Fruit fly (Drosophila melanogaster) whole organism, wandering third instar larva: ENCODE measurements around the gene CG15747.

Source experiments
- Abd-B ChIP-seq: fragments of >200 bp; optimal IDR thresholded peaks from 2 replicates; lab custom pipeline; 2017; ENCODE audit warnings: missing biosample characterization, missing genetic modification characterization
- CG32264 ChIP-seq: fragments of 200-800 bp; sonication (Bioruptor generic); optimal IDR thresholded peaks from 2 replicates; lab custom pipeline; 2016; ENCODE audit warnings: missing biosample characterization, missing genetic modification characterization
- CG9705 ChIP-seq: fragments of 200-800 bp; sonication (Bioruptor generic); optimal IDR thresholded peaks from 2 replicates; lab custom pipeline; 2018; ENCODE audit warnings: missing biosample characterization, mild to moderate bottlenecking, missing genetic modification characterization
- CrebA ChIP-seq: fragments of 200-800 bp; sonication (Bioruptor generic); optimal IDR thresholded peaks from 2 replicates; lab custom pipeline; 2016; ENCODE audit warnings: missing biosample characterization, mild to moderate bottlenecking, missing genetic modification characterization, borderline replicate concordance
- Dfd ChIP-seq: fragments of >200 bp; optimal IDR thresholded peaks from 2 replicates; lab custom pipeline; 2017; ENCODE audit warnings: missing biosample characterization, missing genetic modification characterization
- Dif ChIP-seq: fragments of 200-275, 200-300 bp; sonication (Bioruptor generic); optimal IDR thresholded peaks from 2 replicates; lab custom pipeline; 2018; ENCODE audit warnings: missing biosample characterization, missing genetic modification characterization; ENCODE audit not compliant: partially characterized antibody
- GATAd ChIP-seq: sonication (Bioruptor generic); optimal IDR thresholded peaks from 2 replicates; lab custom pipeline; 2016; ENCODE audit warnings: missing biosample characterization, missing genetic modification characterization
- HLH106 ChIP-seq: fragments of 200-800 bp; optimal IDR thresholded peaks from 3 replicates; lab custom pipeline; 2019; ENCODE audit warnings: missing biosample characterization, mild to moderate bottlenecking, missing genetic modification characterization, moderate library complexity
- Hnf4 ChIP-seq: fragments of 200-800 bp; sonication (Bioruptor generic); optimal IDR thresholded peaks from 2 replicates; lab custom pipeline; 2016; ENCODE audit warnings: missing biosample characterization, mild to moderate bottlenecking, missing genetic modification characterization
- Hr78 ChIP-seq: fragments of >200 bp; optimal IDR thresholded peaks from 2 replicates; lab custom pipeline; 2017; ENCODE audit warnings: missing biosample characterization, missing genetic modification characterization
- Hr83 ChIP-seq: fragments of 200-300 bp; sonication (Bioruptor generic); optimal IDR thresholded peaks from 2 replicates; lab custom pipeline; 2016; ENCODE audit warnings: missing biosample characterization, mild to moderate bottlenecking, missing genetic modification characterization, moderate library complexity; ENCODE audit not compliant: poor library complexity, severe bottlenecking
- Jra ChIP-seq: sonication (Bioruptor generic); optimal IDR thresholded peaks from 2 replicates; lab custom pipeline; 2016; ENCODE audit warnings: missing biosample characterization, missing genetic modification characterization
- Mio ChIP-seq: sonication (Bioruptor generic); optimal IDR thresholded peaks from 2 replicates; lab custom pipeline; 2016; ENCODE audit warnings: missing biosample characterization, missing genetic modification characterization
- Myc ChIP-seq: fragments of >200 bp; optimal IDR thresholded peaks from 2 replicates; lab custom pipeline; 2017
- N ChIP-seq: fragments of >200 bp; optimal IDR thresholded peaks from 2 replicates; lab custom pipeline; 2018; ENCODE audit warnings: missing biosample characterization, missing external identifiers, missing genetic modification characterization
- OdsH ChIP-seq: fragments of 200-800 bp; sonication (Bioruptor generic); optimal IDR thresholded peaks from 2 replicates; lab custom pipeline; 2016; ENCODE audit warnings: missing biosample characterization, mild to moderate bottlenecking, missing genetic modification characterization
- Rel ChIP-seq, 2 experiments: fragments of 200-800 bp; sonication (Bioruptor generic) in 1 of 2; optimal IDR thresholded peaks; 2 replicates in 1 of 2; 3 replicates in 1 of 2; lab custom pipeline; 2016 to 2019; ENCODE audit warnings: mild to moderate bottlenecking in 2 of 2, missing biosample characterization in 2 of 2, missing genetic modification characterization in 2 of 2, moderate library complexity in 1 of 2
- Sp1 ChIP-seq: fragments of 200-800 bp; sonication (Bioruptor generic); optimal IDR thresholded peaks from 3 replicates; lab custom pipeline; 2019; ENCODE audit warnings: missing biosample characterization, mild to moderate bottlenecking, missing genetic modification characterization, moderate library complexity
- Vsx2 ChIP-seq: fragments of 200-300, 225-300 bp; sonication (Bioruptor generic); optimal IDR thresholded peaks from 2 replicates; lab custom pipeline; 2018; ENCODE audit warnings: missing biosample characterization, missing genetic modification characterization; ENCODE audit not compliant: partially characterized antibody
- br ChIP-seq: fragments of 200-800 bp; sonication (Bioruptor generic); optimal IDR thresholded peaks from 2 replicates; lab custom pipeline; 2016; ENCODE audit warnings: missing biosample characterization, missing genetic modification characterization
- brk ChIP-seq: fragments of 200-800 bp; sonication (Bioruptor generic); optimal IDR thresholded peaks from 2 replicates; lab custom pipeline; 2016; ENCODE audit warnings: missing biosample characterization, mild to moderate bottlenecking, missing genetic modification characterization
- dl ChIP-seq, 2 experiments: fragments of 175-275, 200-275 bp in 1 of 2; fragments of 200-275 bp in 1 of 2; sonication (Bioruptor generic); optimal IDR thresholded peaks; lab custom pipeline; 2018; ENCODE audit warnings: mild to moderate bottlenecking in 2 of 2, missing biosample characterization in 2 of 2, missing genetic modification characterization in 2 of 2, moderate library complexity in 2 of 2; ENCODE audit not compliant: partially characterized antibody in 2 of 2, insufficient read depth in 1 of 2
- dmrt93B ChIP-seq: fragments of 200-800 bp; sonication (Bioruptor generic); optimal IDR thresholded peaks from 2 replicates; lab custom pipeline; 2018; ENCODE audit warnings: missing biosample characterization, mild to moderate bottlenecking, missing genetic modification characterization
- dsf ChIP-seq: sonication (Bioruptor generic); optimal IDR thresholded peaks from 2 replicates; lab custom pipeline; 2016; ENCODE audit warnings: missing biosample characterization, missing genetic modification characterization, borderline replicate concordance
- ey ChIP-seq: fragments of 200-800 bp; sonication (Bioruptor generic); optimal IDR thresholded peaks from 2 replicates; lab custom pipeline; 2016; ENCODE audit warnings: missing biosample characterization, missing genetic modification characterization
- foxo ChIP-seq, 2 experiments: fragments of 200-800 bp; sonication (Bioruptor generic); optimal IDR thresholded peaks; 2 replicates in 1 of 2; 3 replicates in 1 of 2; lab custom pipeline; 2016 to 2017; ENCODE audit warnings: missing biosample characterization in 2 of 2, missing genetic modification characterization in 2 of 2
- fru ChIP-seq: fragments of 200-800 bp; sonication (Bioruptor generic); optimal IDR thresholded peaks from 3 replicates; lab custom pipeline; 2016; ENCODE audit warnings: missing biosample characterization, mild to moderate bottlenecking, missing genetic modification characterization
- h ChIP-seq: fragments of 200-800 bp; sonication (Bioruptor generic); optimal IDR thresholded peaks from 3 replicates; lab custom pipeline; 2016; ENCODE audit warnings: missing biosample characterization, mild to moderate bottlenecking, missing genetic modification characterization
- jim ChIP-seq: fragments of 175-275, 200-325 bp; sonication (Bioruptor generic); optimal IDR thresholded peaks from 2 replicates; lab custom pipeline; 2016; ENCODE audit warnings: missing biosample characterization, mild to moderate bottlenecking, missing genetic modification characterization
- lola ChIP-seq: fragments of >200 bp; optimal IDR thresholded peaks from 2 replicates; lab custom pipeline; 2017; ENCODE audit warnings: missing biosample characterization, missing genetic modification characterization
- pan ChIP-seq: fragments of >200 bp; optimal IDR thresholded peaks from 2 replicates; lab custom pipeline; 2017
- psq ChIP-seq: fragments of 200-800 bp; sonication (Bioruptor generic); optimal IDR thresholded peaks from 3 replicates; lab custom pipeline; 2017; ENCODE audit warnings: missing biosample characterization, mild to moderate bottlenecking, missing genetic modification characterization, moderate library complexity
- rgr ChIP-seq: fragments of 200-800 bp; sonication (Bioruptor generic); optimal IDR thresholded peaks from 3 replicates; lab custom pipeline; 2016; ENCODE audit warnings: missing biosample characterization, mild to moderate bottlenecking, missing genetic modification characterization
- sage ChIP-seq: fragments of 200-800 bp; sonication (Bioruptor generic); optimal IDR thresholded peaks from 2 replicates; lab custom pipeline; 2016; ENCODE audit warnings: missing biosample characterization, mild to moderate bottlenecking, missing genetic modification characterization
- sv ChIP-seq: fragments of 200-800 bp; sonication (Bioruptor generic); optimal IDR thresholded peaks from 3 replicates; lab custom pipeline; 2016; ENCODE audit warnings: missing biosample characterization, missing genetic modification characterization
- tai ChIP-seq: sonication (Bioruptor generic); optimal IDR thresholded peaks from 2 replicates; lab custom pipeline; 2016; ENCODE audit warnings: missing biosample characterization, missing genetic modification characterization
- usp ChIP-seq: fragments of >200 bp; optimal IDR thresholded peaks from 2 replicates; lab custom pipeline; 2017; ENCODE audit warnings: missing biosample characterization, missing genetic modification characterization
- woc ChIP-seq: sonication (Bioruptor generic); optimal IDR thresholded peaks from 2 replicates; lab custom pipeline; 2016; ENCODE audit warnings: missing biosample characterization, mild to moderate bottlenecking, missing genetic modification characterization

CG15747 gene

DNA sequence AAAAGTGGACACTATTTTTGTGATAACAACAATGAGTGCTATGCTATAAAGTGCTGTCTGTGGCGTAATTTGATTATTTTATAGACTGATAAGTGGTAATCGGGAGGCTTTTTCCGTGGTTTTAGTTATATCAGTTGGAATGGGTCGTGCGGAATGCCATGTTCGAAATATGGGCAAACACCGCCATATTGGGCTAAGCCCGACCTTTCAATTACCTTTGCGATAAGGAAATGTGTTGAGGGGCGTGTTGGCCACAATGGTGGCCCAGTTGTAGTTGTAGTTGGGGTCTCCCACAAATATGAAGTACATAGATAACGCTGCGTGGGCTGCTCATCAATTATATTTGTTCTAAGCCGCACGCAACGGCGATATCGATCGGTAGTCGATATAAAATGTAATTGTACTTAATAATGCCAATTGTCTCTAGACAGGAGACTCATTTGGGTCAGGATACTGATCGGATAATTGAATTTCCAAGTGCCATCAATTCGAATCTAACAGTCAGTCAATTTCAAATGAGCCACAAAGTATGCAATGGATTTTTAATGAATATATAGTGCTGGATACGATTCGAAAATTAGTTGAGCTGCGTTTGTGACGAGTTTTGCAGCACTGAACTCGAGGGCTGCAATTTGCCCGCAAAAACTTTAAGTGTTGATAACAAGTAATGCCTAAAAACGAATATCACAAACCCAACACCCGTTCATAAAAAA is 3.5 kb upstream of the CG15747 start:
- TF ChIP-seq ey (GFP tag; lab: Kevin White, UChicago) (peak; percentile 55), Dfd (GFP tag; lab: Kevin White, UChicago) (no peak), Hr83 (peak; percentile 68), CG32264 (GFP tag; lab: Kevin White, UChicago) (no peak), dsf (GFP tag; lab: Kevin White, UChicago) (no peak), OdsH (peak; percentile 39), dl (GFP tag; optimal IDR thresholded peaks at IDR 0.05; lab: Kevin White, UChicago; ENCODE audit: insufficient read depth in 1 of 2, partially characterized antibody in 2 of 2) (no peak), psq (GFP tag; lab: Kevin White, UChicago) (no peak), foxo (GFP tag; optimal IDR thresholded peaks at IDR 0.05; lab: Kevin White, UChicago) (peak in 1 of 2 experiments; percentile 75), Myc (lab: Kevin White, UChicago) (peak; percentile 58), tai (GFP tag; lab: Kevin White, UChicago) (peak; percentile 63), CrebA (no peak), Mio (GFP tag; lab: Kevin White, UChicago) (no peak), fru (GFP tag; lab: Kevin White, UChicago) (peak; percentile 64), Hr78 (GFP tag; lab: Kevin White, UChicago) (no peak), Dif (GFP tag; lab: Kevin White, UChicago) (no peak), brk (GFP tag; lab: Kevin White, UChicago) (peak; percentile 52), dmrt93B (GFP tag; lab: Kevin White, UChicago) (no peak), rgr (GFP tag; lab: Kevin White, UChicago) (peak; percentile 78), lola (GFP tag; lab: Kevin White, UChicago) (no peak), Hnf4 (GFP tag; lab: Kevin White, UChicago) (peak; percentile 79), Rel (GFP tag; optimal IDR thresholded peaks at IDR 0.05; lab: Kevin White, UChicago) (no peak), Rel (tag; optimal IDR thresholded peaks at IDR 0.05; lab: Kevin White, UChicago) (peak; percentile 32), Jra (GFP tag; lab: Kevin White, UChicago) (peak; percentile 36), h (GFP tag; lab: Kevin White, UChicago) (peak; percentile 60), jim (GFP tag; lab: Kevin White, UChicago) (no peak), Sp1 (peak; percentile 30), CG9705 (GFP tag; lab: Kevin White, UChicago) (no peak), pan (lab: Kevin White, UChicago) (no peak), sage (GFP tag; lab: Kevin White, UChicago) (no peak), GATAd (peak; percentile 70), br (peak; percentile 47), HLH106 (tag; lab: Kevin White, UChicago) (peak; percentile 34), Vsx2 (no peak), woc (GFP tag; lab: Kevin White, UChicago) (peak; percentile 23)

DNA sequence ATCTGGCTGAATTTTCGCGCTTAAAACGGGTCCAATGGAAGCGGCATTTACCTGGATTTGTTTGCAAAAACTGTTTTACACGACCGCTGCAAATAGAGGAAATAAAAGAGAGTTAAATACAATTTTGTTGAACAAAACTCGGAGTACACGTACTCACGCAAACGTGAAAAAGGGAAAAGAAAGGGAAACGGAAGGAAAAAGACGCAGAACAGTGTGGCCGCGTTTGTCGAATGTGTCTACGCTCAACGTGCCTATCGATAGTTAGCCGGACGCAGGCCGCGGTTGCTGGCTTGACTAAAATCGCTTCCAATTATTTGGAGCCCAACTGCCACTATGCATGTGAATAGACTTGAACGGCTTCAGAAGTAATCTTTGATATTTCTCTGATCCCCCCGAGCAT is 664 bp upstream of the CG15747 start, which contains the start of gene RpS15Aa:
RpS15Aa (minus strand) TSS at position 252 of the 400 bp plus-strand sequence.
- peak; percentile 89 for TF ChIP-seq Hr83
- TF ChIP-seq sv, result peak; percentile 65
- TF ChIP-seq foxo (GFP tag; optimal IDR thresholded peaks at IDR 0.05; lab: Kevin White, UChicago), result peak in 1 of 2 experiments; percentile 65
- TF ChIP-seq Sp1, result peak; percentile 78
- no peak for TF ChIP-seq jim (GFP tag; lab: Kevin White, UChicago)
- TF ChIP-seq CG32264 (GFP tag; lab: Kevin White, UChicago), result no peak
- TF ChIP-seq Hnf4 (GFP tag; lab: Kevin White, UChicago), result peak; percentile 37
- no peak for TF ChIP-seq psq (GFP tag; lab: Kevin White, UChicago)
- TF ChIP-seq CG9705 (GFP tag; lab: Kevin White, UChicago), result peak; percentile 85
- TF ChIP-seq N, result no peak
- TF ChIP-seq Abd-B (GFP tag; lab: Kevin White, UChicago), result no peak
- TF ChIP-seq brk (GFP tag; lab: Kevin White, UChicago), result no peak
- TF ChIP-seq h (GFP tag; lab: Kevin White, UChicago), result peak; percentile 47
- peak; percentile 70 for TF ChIP-seq HLH106 (tag; lab: Kevin White, UChicago)
- TF ChIP-seq pan (lab: Kevin White, UChicago), result no peak
- TF ChIP-seq Myc (lab: Kevin White, UChicago), result no peak
- peak; percentile 87 for TF ChIP-seq dmrt93B (GFP tag; lab: Kevin White, UChicago)
- TF ChIP-seq tai (GFP tag; lab: Kevin White, UChicago), result no peak
- TF ChIP-seq ey (GFP tag; lab: Kevin White, UChicago), result no peak
- TF ChIP-seq Rel (GFP tag; optimal IDR thresholded peaks at IDR 0.05; lab: Kevin White, UChicago), result no peak
- TF ChIP-seq Rel (tag; optimal IDR thresholded peaks at IDR 0.05; lab: Kevin White, UChicago), result peak; percentile 57
- no peak for TF ChIP-seq woc (GFP tag; lab: Kevin White, UChicago)
- TF ChIP-seq Mio (GFP tag; lab: Kevin White, UChicago), result peak; percentile 25
- TF ChIP-seq Dif (GFP tag; lab: Kevin White, UChicago), result no peak
- TF ChIP-seq Hr78 (GFP tag; lab: Kevin White, UChicago), result no peak
- no peak for TF ChIP-seq GATAd
- TF ChIP-seq Vsx2, result no peak
- peak; percentile 73 for TF ChIP-seq rgr (GFP tag; lab: Kevin White, UChicago)
- no peak for TF ChIP-seq CrebA
- peak; percentile 47 for TF ChIP-seq fru (GFP tag; lab: Kevin White, UChicago)
- TF ChIP-seq usp, result no peak
- no peak for TF ChIP-seq dsf (GFP tag; lab: Kevin White, UChicago)
- TF ChIP-seq lola (GFP tag; lab: Kevin White, UChicago), result no peak
- TF ChIP-seq OdsH, result peak; percentile 24
- no peak for TF ChIP-seq dl (GFP tag; optimal IDR thresholded peaks at IDR 0.05; lab: Kevin White, UChicago; ENCODE audit: insufficient read depth in 1 of 2, partially characterized antibody in 2 of 2)
- TF ChIP-seq Dfd (GFP tag; lab: Kevin White, UChicago), result no peak
- peak; percentile 6 for TF ChIP-seq Jra (GFP tag; lab: Kevin White, UChicago)
- peak; percentile 54 for TF ChIP-seq br
- no peak for TF ChIP-seq sage (GFP tag; lab: Kevin White, UChicago)
